Worm (Caenorhabditis elegans) whole organism, L4 larva: ENCODE measurements around the gene sel-12.

Experiments
- arid-1 ChIP-seq: fragments of 200-800 bp; sonication (Bioruptor generic); conservative IDR thresholded peaks from 2 replicates; pipeline ENCODE4 v1.3.6; 2022; ENCODE audit warnings: missing genetic modification reagents, missing genetic modification characterization, missing compliant biosample characterization
- ces-1 ChIP-seq: fragments of 150-350 bp; sonication (generic microtip); optimal IDR thresholded peaks from 4 replicates; lab custom pipeline; 2014; ENCODE audit warnings: missing biosample characterization, missing genetic modification reagents, missing genetic modification characterization
- daf-12 ChIP-seq: fragments of 150-350 bp; optimal IDR thresholded peaks from 2 replicates; lab custom pipeline; 2014; ENCODE audit warnings: missing biosample characterization, missing genetic modification reagents, missing genetic modification characterization
- egl-27 ChIP-seq: sonication (generic microtip); optimal IDR thresholded peaks from 3 replicates; lab custom pipeline; 2017; ENCODE audit warnings: missing biosample characterization, missing genetic modification reagents, missing genetic modification characterization
- egl-43 ChIP-seq: fragments of 200-800 bp; sonication (Bioruptor generic); IDR thresholded peaks from 2 replicates; pipeline ENCODE4 v1.3.6; 2022; ENCODE audit warnings: missing genetic modification reagents, missing genetic modification characterization, missing compliant biosample characterization
- lin-29 ChIP-seq: fragments of 200-800 bp; sonication (Bioruptor generic); IDR thresholded peaks from 2 replicates; pipeline ENCODE4 v1.3.6; 2022; ENCODE audit warnings: missing genetic modification reagents, missing genetic modification characterization, missing compliant biosample characterization
- nhr-28 ChIP-seq: fragments of 150-350 bp; optimal IDR thresholded peaks from 2 replicates; lab custom pipeline; 2014; ENCODE audit warnings: missing biosample characterization, missing genetic modification characterization
- saeg-2 ChIP-seq: fragments of 200-800 bp; sonication (Bioruptor generic); IDR thresholded peaks from 2 replicates; pipeline ENCODE4 v1.3.6; 2022; ENCODE audit warnings: missing genetic modification reagents, missing genetic modification characterization, missing compliant biosample characterization
- unc-62 ChIP-seq, 3 experiments: fragments of 150-350 bp in 1 of 3; sonication (generic microtip); optimal IDR thresholded peaks in 2 of 3; peaks in 1 of 3; 1 replicate in 1 of 3; 2 replicates in 2 of 3; lab custom pipeline; 2014 to 2017; ENCODE audit warnings: missing biosample characterization in 3 of 3, missing genetic modification characterization in 3 of 3, missing genetic modification reagents in 3 of 3, missing genotype in 1 of 3
- zag-1 ChIP-seq: fragments of 150-350 bp; optimal IDR thresholded peaks from 2 replicates; lab custom pipeline; 2014; ENCODE audit warnings: missing biosample characterization, missing genetic modification characterization

- no peak for TF ChIP-seq unc-62 (GFP tag; optimal IDR thresholded peaks at IDR 0.05 in 1 of 2; lab: Kevin White, UChicago)
- no peak for TF ChIP-seq unc-62 (tag; optimal IDR thresholded peaks at IDR 0.05; lab: Kevin White, UChicago)
- no peak for TF ChIP-seq ces-1 (GFP tag; lab: Kevin White, UChicago)
- no peak for TF ChIP-seq nhr-28
- no peak for TF ChIP-seq lin-29 (GFP tag; lab: Robert Waterston, UW)
- TF ChIP-seq egl-27 (tag; lab: Kevin White, UChicago) = no peak
- TF ChIP-seq zag-1 (tag; lab: Kevin White, UChicago) = no peak
- TF ChIP-seq egl-43 (GFP tag; lab: Robert Waterston, UW) = no peak
- TF ChIP-seq saeg-2 (GFP tag; lab: Robert Waterston, UW) = no peak
- no peak for TF ChIP-seq arid-1
- no peak for TF ChIP-seq daf-12 (tag; lab: Kevin White, UChicago)
Measured at ce11 chrX:948783-949182, 33.1 kb downstream of the sel-12 start, which contains the start of gene sms-2.
